Fruit fly (Drosophila melanogaster) whole organism, prepupa: ENCODE data around the gene PGAP2.
A peak's percentile ranks its signal among the peaks of the same experiment; 100 is the strongest.

Source experiments
- Blimp-1 ChIP-seq: fragments of 200-800 bp; sonication (Bioruptor generic); optimal IDR thresholded peaks from 3 replicates; lab custom pipeline; 2017; ENCODE audit warnings: missing biosample characterization, missing genetic modification characterization, mild to moderate bottlenecking, moderate library complexity, missing genetic modification reagents
- CG10631 ChIP-seq: fragments of 200-800 bp; sonication (Bioruptor generic); optimal IDR thresholded peaks from 2 replicates; lab custom pipeline; 2016; ENCODE audit warnings: missing biosample characterization, missing genetic modification characterization
- ss ChIP-seq, 2 experiments: fragments of 200-800 bp; sonication (Bioruptor generic); optimal IDR thresholded peaks; 2 replicates in 1 of 2; 3 replicates in 1 of 2; lab custom pipeline; 2017 to 2018; ENCODE audit warnings: mild to moderate bottlenecking in 2 of 2, missing biosample characterization in 2 of 2, missing genetic modification characterization in 2 of 2, moderate library complexity in 1 of 2

DNA sequence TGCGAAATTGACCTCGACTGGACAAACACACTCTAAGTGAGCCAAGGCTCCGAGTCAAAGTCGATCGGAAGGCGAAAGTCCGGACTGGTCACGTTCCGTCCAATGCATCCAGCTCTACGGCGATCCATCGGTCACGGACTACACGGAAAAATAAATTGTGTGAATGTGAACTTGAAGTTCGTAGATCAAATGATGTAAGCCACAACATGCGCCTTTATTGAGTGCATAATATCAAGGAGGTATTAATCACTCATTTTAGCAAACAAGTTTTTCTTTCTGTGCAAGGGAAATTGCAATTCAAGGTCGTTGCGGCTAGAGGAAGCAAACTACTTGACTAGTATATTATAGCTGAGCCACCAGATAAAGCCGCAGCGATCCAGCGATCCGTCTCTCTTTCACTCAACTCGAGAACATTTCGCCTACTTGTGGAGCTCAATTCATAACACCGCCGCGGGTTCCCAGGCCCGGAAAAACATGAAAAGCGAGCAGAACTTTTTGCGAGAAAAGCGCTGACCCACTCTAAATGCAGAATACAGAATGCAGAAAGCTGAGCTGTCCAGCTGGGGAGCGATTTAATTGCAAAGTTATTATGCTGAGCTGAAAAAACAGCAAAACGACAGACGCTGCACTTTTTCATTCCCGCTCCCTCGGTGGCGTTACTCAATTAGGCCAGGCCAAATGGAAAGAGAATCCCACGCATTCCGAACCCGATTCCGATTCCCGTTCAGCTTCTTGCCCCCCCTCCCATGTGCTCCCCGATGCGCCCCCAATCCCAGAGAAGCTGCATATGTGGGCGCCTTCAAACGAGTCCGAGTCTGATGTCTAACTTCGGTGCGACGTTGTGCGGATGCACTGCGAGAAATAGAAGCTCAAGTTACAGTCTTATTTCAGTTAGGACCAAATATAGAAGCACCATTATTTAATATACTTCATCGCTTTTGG, 24.8 kb upstream of the PGAP2 start:
- TF ChIP-seq CG10631 (GFP tag; lab: Kevin White, UChicago) (peak; percentile 41), Blimp-1 (GFP tag; lab: Kevin White, UChicago) (no peak), ss (GFP tag; optimal IDR thresholded peaks at IDR 0.05; lab: Kevin White, UChicago) (no peak)
